Worm (Caenorhabditis elegans): ENCODE results near the gene F09G8.5.
A peak's percentile ranks its signal among the peaks of the same experiment; 100 is the strongest.

The F09G8.5 gene

DNA sequence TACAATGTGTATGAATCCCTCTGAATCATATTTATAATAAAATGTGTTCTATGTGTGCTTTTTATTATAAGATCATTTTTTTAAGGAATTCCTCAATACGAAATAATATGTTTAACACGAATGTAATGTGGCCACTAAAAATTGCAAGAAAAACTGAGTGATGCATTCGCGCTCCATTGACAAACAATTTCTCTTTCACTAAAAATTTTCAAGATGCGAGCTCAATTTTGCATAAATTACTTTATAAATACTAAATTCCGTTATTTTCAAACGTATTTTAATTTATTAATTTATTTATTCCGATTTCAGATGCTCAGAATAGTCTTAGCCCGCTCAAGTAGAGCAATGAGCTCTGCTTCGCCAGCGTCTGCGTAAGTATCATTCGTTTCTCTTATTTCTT is 11.0 kb downstream of the F09G8.5 start, which contains the start of gene mrps-9:
mrps-9 (plus strand) TSS at position 310 of the 400 bp plus-strand sequence.
- TF ChIP-seq mcd-1 (GFP tag; IDR thresholded peaks at IDR 0.05) (peak; percentile 86), hmg-20 (GFP tag; IDR thresholded peaks at IDR 0.05) (no peak)

DNA sequence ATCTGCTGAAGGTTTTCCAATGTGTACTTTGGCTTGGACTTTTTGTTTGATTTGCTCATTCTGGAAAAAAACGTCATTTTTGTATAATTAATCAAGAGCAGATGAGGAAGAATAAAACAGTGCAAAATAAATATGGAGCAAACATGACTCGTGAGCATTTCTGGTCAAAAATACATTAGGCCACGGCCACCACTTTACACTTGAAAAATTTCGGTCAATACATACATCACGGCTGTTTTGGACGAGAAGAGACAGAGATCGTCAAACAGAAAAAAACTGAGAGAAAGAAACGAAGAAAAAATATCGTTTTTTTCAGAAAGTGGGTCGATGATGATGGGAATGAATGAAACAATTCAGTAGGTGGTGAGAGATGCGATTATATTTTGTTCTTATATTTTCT is 13.5 kb downstream of the F09G8.5 start, which contains the start of the genes F09G8.7 and crn-7:
F09G8.7 (minus strand) TSS at position 60 of the 400 bp plus-strand sequence.
crn-7 (plus strand) TSS at position 236 of the 400 bp plus-strand sequence.
- TF ChIP-seq mcd-1 (GFP tag; IDR thresholded peaks at IDR 0.05) (0 out of 2 replicates have a peak, but pooled peaks have one; percentile 21), lin-54 (GFP tag; optimal IDR thresholded peaks at IDR 0.05) (no peak), dox-1 (GFP tag; IDR thresholded peaks at IDR 0.05) (peak; percentile 35; the same call in 1 of the 2 replicates), nhr-80 (tag; optimal IDR thresholded peaks at IDR 0.05) (peak; percentile 53), rec-8 (tag; optimal IDR thresholded peaks at IDR 0.05) (no peak), F10E7.11 (tag; optimal IDR thresholded peaks at IDR 0.05) (no peak), dpl-1 (GFP tag; optimal IDR thresholded peaks at IDR 0.05) (no peak), F23B12.7 (tag; optimal IDR thresholded peaks at IDR 0.05; ENCODE audit: insufficient read depth) (peak; percentile 29), attf-5 (GFP tag; optimal IDR thresholded peaks at IDR 0.05) (peak; percentile 44)

ce11 chrIII:8271676-8272225 is 17.0 kb downstream of the F09G8.5 start, which contains the start of the genes mps-4 and F09G8.10:
Gene mps-4, minus strand, starts transcription at chrIII:8271776.
Gene F09G8.10, minus strand, starts transcription at chrIII:8272175.
- TF ChIP-seq ceh-79 (tag; optimal IDR thresholded peaks at IDR 0.05) (no peak), Y95B8A.8 (GFP tag; IDR thresholded peaks at IDR 0.05) (no peak), mcd-1 (GFP tag; IDR thresholded peaks at IDR 0.05) (no peak), B0035.1 (tag; optimal IDR thresholded peaks at IDR 0.05) (no peak), F49E8.2 (tag; optimal IDR thresholded peaks at IDR 0.05; ENCODE audit: insufficient read depth) (no peak), dpl-1 (GFP tag; optimal IDR thresholded peaks at IDR 0.05) (no peak), mel-28 (tag; optimal IDR thresholded peaks at IDR 0.05; ENCODE audit: borderline replicate concordance) (no peak), mes-4 (tag; optimal IDR thresholded peaks at IDR 0.05) (no peak), T26A5.8 (tag; optimal IDR thresholded peaks at IDR 0.05) (no peak), hsf-1 (GFP tag; IDR thresholded peaks at IDR 0.05) (no peak), him-1 (tag; optimal IDR thresholded peaks at IDR 0.05) (no peak), ztf-18 (tag; optimal IDR thresholded peaks at IDR 0.05) (no peak), chd-7 (tag; optimal IDR thresholded peaks at IDR 0.05) (no peak), attf-3 (GFP tag; conservative IDR thresholded peaks at IDR 0.05) (no peak), ztf-25 (GFP tag; IDR thresholded peaks at IDR 0.05) (no peak), ets-4 (GFP tag; optimal IDR thresholded peaks at IDR 0.05) (no peak), tbx-9 (tag; optimal IDR thresholded peaks at IDR 0.05; ENCODE audit: borderline replicate concordance) (no peak), snpc-1.3 (tag; optimal IDR thresholded peaks at IDR 0.05; ENCODE audit: insufficient read depth) (no peak), egl-18 (GFP tag; IDR thresholded peaks at IDR 0.05) (no peak), madf-6 (GFP tag; IDR thresholded peaks at IDR 0.05) (no peak)

- TF ChIP-seq lsl-1 (GFP tag; optimal IDR thresholded peaks at IDR 0.05): no peak
- TF ChIP-seq ztf-3 (GFP tag; optimal IDR thresholded peaks at IDR 0.05): no peak
- TF ChIP-seq sdz-38 (tag; optimal IDR thresholded peaks at IDR 0.05): no peak
- no peak for TF ChIP-seq tlf-1 (GFP tag; optimal IDR thresholded peaks at IDR 0.05)
- no peak for TF ChIP-seq D2030.7 (GFP tag; IDR thresholded peaks at IDR 0.05)
- TF ChIP-seq T07F8.4 (tag; optimal IDR thresholded peaks at IDR 0.05): no peak
- no peak for TF ChIP-seq C06A6.2 (GFP tag; conservative IDR thresholded peaks at IDR 0.05)
- TF ChIP-seq nhr-80 (tag; optimal IDR thresholded peaks at IDR 0.05): no peak
- TF ChIP-seq nfya-2 (GFP tag; IDR thresholded peaks at IDR 0.05): no peak
- TF ChIP-seq B0336.3 (GFP tag; IDR thresholded peaks at IDR 0.05): no peak
Measured at ce11 chrIII:8275871-8276270, 21.1 kb downstream of the F09G8.5 start, which contains the start of gene clec-160. Gene clec-160, minus strand, starts transcription at chrIII:8275971.
